Worm (Caenorhabditis elegans) whole organism, L2 larva: ENCODE measurements around the gene ilc-17.1.

ENCODE experiments used
- C34F6.9 ChIP-seq: fragments of 150-350 bp; optimal IDR thresholded peaks from 2 replicates; lab custom pipeline; 2014; ENCODE audit warnings: missing biosample characterization, missing genetic modification characterization
- F13H6.1 ChIP-seq: sonication (generic microtip); optimal IDR thresholded peaks from 2 replicates; lab custom pipeline; 2016; ENCODE audit warnings: missing genetic modification characterization, missing compliant biosample characterization
- ZK546.5 ChIP-seq: sonication (generic microtip); optimal IDR thresholded peaks from 2 replicates; lab custom pipeline; 2017; ENCODE audit warnings: missing biosample characterization, missing genetic modification characterization
- alr-1 ChIP-seq: fragments of 150-350 bp; optimal IDR thresholded peaks from 2 replicates; lab custom pipeline; 2014; ENCODE audit warnings: missing biosample characterization, missing genetic modification characterization
- aly-2 ChIP-seq: fragments of 150-350 bp; optimal IDR thresholded peaks from 2 replicates; lab custom pipeline; 2014; ENCODE audit warnings: missing biosample characterization, missing genetic modification characterization
- ama-1 ChIP-seq: fragments of 150-350 bp; optimal IDR thresholded peaks from 2 replicates; lab custom pipeline; 2018; ENCODE audit warnings: inconsistent platforms
- blmp-1 ChIP-seq: sonication (generic microtip); optimal IDR thresholded peaks from 2 replicates; lab custom pipeline; 2017; ENCODE audit warnings: missing genetic modification characterization, mild to moderate bottlenecking, missing compliant biosample characterization, antibody characterized with exemption, moderate library complexity; ENCODE audit not compliant: insufficient read depth
- ceh-82 ChIP-seq: fragments of 150-350 bp; optimal IDR thresholded peaks from 2 replicates; lab custom pipeline; 2014; ENCODE audit warnings: missing biosample characterization, missing genetic modification characterization
- crh-2 ChIP-seq: sonication (generic microtip); optimal IDR thresholded peaks from 2 replicates; lab custom pipeline; 2017; ENCODE audit warnings: missing biosample characterization, missing genetic modification characterization
- dmd-4 ChIP-seq: sonication (generic microtip); optimal IDR thresholded peaks from 2 replicates; lab custom pipeline; 2017; ENCODE audit warnings: missing biosample characterization, missing genetic modification characterization
- egl-27 ChIP-seq: sonication (generic microtip); optimal IDR thresholded peaks from 3 replicates; lab custom pipeline; 2017; ENCODE audit warnings: missing biosample characterization, missing genetic modification reagents, missing genetic modification characterization
- elt-1 ChIP-seq: fragments of 150-350 bp; optimal IDR thresholded peaks from 2 replicates; lab custom pipeline; 2014; ENCODE audit warnings: missing biosample characterization, missing genetic modification characterization
- elt-3 ChIP-seq: sonication (generic microtip); optimal IDR thresholded peaks from 2 replicates; lab custom pipeline; 2017; ENCODE audit warnings: missing biosample characterization, missing genetic modification characterization
- fos-1 ChIP-seq: fragments of 150-350 bp; optimal IDR thresholded peaks from 2 replicates; lab custom pipeline; 2014; ENCODE audit warnings: missing biosample characterization, missing genetic modification characterization
- lin-39 ChIP-seq: fragments of 150-350 bp; optimal IDR thresholded peaks from 2 replicates; lab custom pipeline; 2014; ENCODE audit warnings: missing biosample characterization, missing genetic modification reagents, missing genetic modification characterization
- lsy-2 ChIP-seq, 2 experiments: fragments of 150-350 bp in 1 of 2; sonication (generic microtip) in 1 of 2; optimal IDR thresholded peaks; 2 replicates each; lab custom pipeline; 2014 to 2017; ENCODE audit warnings: missing biosample characterization in 2 of 2, missing genetic modification characterization in 2 of 2
- mdl-1 ChIP-seq, 2 experiments: fragments of 150-350 bp in 1 of 2; sonication (generic microtip) in 1 of 2; optimal IDR thresholded peaks; 2 replicates each; lab custom pipeline; 2017; ENCODE audit warnings: missing biosample characterization in 2 of 2, missing genetic modification characterization in 2 of 2
- nhr-10 ChIP-seq: sonication (generic microtip); optimal IDR thresholded peaks from 2 replicates; lab custom pipeline; 2017; ENCODE audit warnings: missing biosample characterization, missing genetic modification characterization
- nhr-129 ChIP-seq: fragments of 150-350 bp; optimal IDR thresholded peaks from 2 replicates; lab custom pipeline; 2014; ENCODE audit warnings: missing biosample characterization, missing genetic modification characterization
- nhr-21 ChIP-seq: fragments of 150-350 bp; optimal IDR thresholded peaks from 2 replicates; lab custom pipeline; 2014; ENCODE audit warnings: missing biosample characterization, missing genetic modification characterization
- nhr-23 ChIP-seq: fragments of 150-350 bp; optimal IDR thresholded peaks from 2 replicates; lab custom pipeline; 2014; ENCODE audit warnings: missing biosample characterization, missing genetic modification reagents, missing genetic modification characterization
- nhr-6 ChIP-seq: fragments of 150-350 bp; optimal IDR thresholded peaks from 2 replicates; lab custom pipeline; 2014; ENCODE audit warnings: missing biosample characterization, missing genetic modification characterization
- peb-1 ChIP-seq: fragments of 150-350 bp; optimal IDR thresholded peaks from 2 replicates; lab custom pipeline; 2014; ENCODE audit warnings: missing biosample characterization, missing genetic modification characterization
- sem-4 ChIP-seq: fragments of 150-350 bp; optimal IDR thresholded peaks from 2 replicates; lab custom pipeline; 2014; ENCODE audit warnings: missing biosample characterization, missing genetic modification reagents, missing genetic modification characterization
- skn-1 ChIP-seq: sonication (generic microtip); optimal IDR thresholded peaks from 2 replicates; lab custom pipeline; 2017; ENCODE audit warnings: missing biosample characterization, missing genetic modification characterization
- sma-9 ChIP-seq, 2 experiments: fragments of 150-350 bp in 1 of 2; sonication (generic microtip) in 1 of 2; optimal IDR thresholded peaks; 2 replicates each; lab custom pipeline; 2014 to 2016; ENCODE audit warnings: missing genetic modification characterization in 2 of 2, mild to moderate bottlenecking in 1 of 2, missing biosample characterization in 1 of 2, missing compliant biosample characterization in 1 of 2, missing genetic modification reagents in 1 of 2, moderate library complexity in 1 of 2
- snpc-4 ChIP-seq: fragments of 150-350 bp; optimal IDR thresholded peaks from 2 replicates; lab custom pipeline; 2014; ENCODE audit warnings: missing biosample characterization, missing genetic modification characterization
- unc-39 ChIP-seq: fragments of 150-350 bp; optimal IDR thresholded peaks from 2 replicates; lab custom pipeline; 2014; ENCODE audit warnings: missing biosample characterization, missing genetic modification characterization
- unc-55 ChIP-seq: fragments of 150-350 bp; sonication (generic microtip); optimal IDR thresholded peaks from 3 replicates; lab custom pipeline; 2014; ENCODE audit warnings: missing biosample characterization, missing genetic modification reagents, missing genetic modification characterization
- unc-62 ChIP-seq: fragments of 150-350 bp; optimal IDR thresholded peaks from 2 replicates; lab custom pipeline; 2014; ENCODE audit warnings: missing biosample characterization, missing genetic modification reagents, missing genetic modification characterization
- zag-1 ChIP-seq: fragments of 150-350 bp; optimal IDR thresholded peaks from 2 replicates; lab custom pipeline; 2014; ENCODE audit warnings: missing biosample characterization, missing genetic modification characterization
- ztf-1 ChIP-seq: fragments of 200-800 bp; sonication (Bioruptor generic); conservative IDR thresholded peaks from 2 replicates; pipeline ENCODE4 v1.3.6; 2022; ENCODE audit warnings: missing genetic modification characterization, missing compliant biosample characterization
- ztf-11 ChIP-seq: sonication (generic microtip); optimal IDR thresholded peaks from 2 replicates; lab custom pipeline; 2017; ENCODE audit warnings: missing biosample characterization, missing genetic modification characterization
- ztf-4 ChIP-seq: fragments of 150-350 bp; optimal IDR thresholded peaks from 2 replicates; lab custom pipeline; 2014; ENCODE audit warnings: missing biosample characterization, missing genetic modification characterization

Gene ilc-17.1

ce11 chrX:12769697-12770096 lies at the start of gene ilc-17.1:
ilc-17.1 (minus strand) TSS chrX:12769797.
- TF ChIP-seq peb-1 (tag; lab: Kevin White, UChicago) (no peak), snpc-4 (no peak), nhr-10 (tag; lab: Kevin White, UChicago) (no peak), ztf-11 (no peak), ztf-1 (GFP tag; lab: Robert Waterston, UW) (no peak)

ce11 chrX:12818768-12819167 lies 49.2 kb upstream of the ilc-17.1 start:
- no peak for TF ChIP-seq unc-55 (GFP tag; lab: Kevin White, UChicago)
- peak; percentile 15 for TF ChIP-seq fos-1 (tag; lab: Kevin White, UChicago)
- TF ChIP-seq alr-1 (tag; lab: Kevin White, UChicago), result no peak
- TF ChIP-seq unc-62, result no peak
- no peak for TF ChIP-seq snpc-4
- no peak for TF ChIP-seq F13H6.1 (tag; lab: Kevin White, UChicago)

ce11 chrX:12815367-12815766 lies 45.8 kb upstream of the ilc-17.1 start:
- TF ChIP-seq blmp-1 (tag; lab: Kevin White, UChicago), result no peak
- TF ChIP-seq ZK546.5, result no peak
- TF ChIP-seq ceh-82 (tag; lab: Kevin White, UChicago), result no peak
- TF ChIP-seq skn-1 (tag; lab: Kevin White, UChicago), result no peak
- no peak for TF ChIP-seq crh-2 (tag; lab: Kevin White, UChicago)
- TF ChIP-seq unc-39, result no peak
- no peak for TF ChIP-seq nhr-21 (tag; lab: Kevin White, UChicago)
- no peak for TF ChIP-seq unc-62
- no peak for TF ChIP-seq mdl-1 (tag; optimal IDR thresholded peaks at IDR 0.05; lab: Kevin White, UChicago)
- no peak for TF ChIP-seq snpc-4
- TF ChIP-seq dmd-4 (tag; lab: Kevin White, UChicago), result no peak
- TF ChIP-seq nhr-23, result no peak
- TF ChIP-seq lsy-2 (tag; optimal IDR thresholded peaks at IDR 0.05; lab: Kevin White, UChicago), result no peak
- no peak for TF ChIP-seq nhr-6 (tag; lab: Kevin White, UChicago)
- TF ChIP-seq fos-1 (tag; lab: Kevin White, UChicago), result no peak

- no peak for TF ChIP-seq ztf-4 (tag; lab: Kevin White, UChicago)
- no peak for TF ChIP-seq nhr-10 (tag; lab: Kevin White, UChicago)
- no peak for TF ChIP-seq ZK546.5
- no peak for TF ChIP-seq ztf-11
- TF ChIP-seq aly-2 (tag; lab: Kevin White, UChicago), result no peak
- TF ChIP-seq sma-9 (GFP tag; optimal IDR thresholded peaks at IDR 0.05; lab: Kevin White, UChicago), result no peak
- TF ChIP-seq sma-9 (tag; optimal IDR thresholded peaks at IDR 0.05; lab: Kevin White, UChicago), result no peak
- TF ChIP-seq egl-27 (tag; lab: Kevin White, UChicago), result no peak
- TF ChIP-seq nhr-23, result no peak
- TF ChIP-seq ceh-82 (tag; lab: Kevin White, UChicago), result no peak
- TF ChIP-seq zag-1 (tag; lab: Kevin White, UChicago), result no peak
- TF ChIP-seq peb-1 (tag; lab: Kevin White, UChicago), result no peak
- TF ChIP-seq elt-1 (tag; lab: Kevin White, UChicago), result no peak
- TF ChIP-seq nhr-21 (tag; lab: Kevin White, UChicago), result no peak
- no peak for TF ChIP-seq elt-3 (tag; lab: Kevin White, UChicago)
- TF ChIP-seq fos-1 (tag; lab: Kevin White, UChicago), result no peak
- no peak for TF ChIP-seq C34F6.9 (tag; lab: Kevin White, UChicago)
- TF ChIP-seq snpc-4, result no peak
- no peak for TF ChIP-seq lin-39 (tag; lab: Kevin White, UChicago)
- TF ChIP-seq sem-4 (tag; lab: Kevin White, UChicago), result no peak
- TF ChIP-seq nhr-129 (tag; lab: Kevin White, UChicago), result no peak
Observed at ce11 chrX:12813539-12813938, 43.9 kb upstream of the ilc-17.1 start, which contains the start of gene gei-3. gei-3 (minus strand) TSS chrX:12813639.

- TF ChIP-seq blmp-1 (tag; lab: Kevin White, UChicago) (peak; percentile 52), ama-1 (no peak)
Observed at ce11 chrX:12808085-12808922, 38.7 kb upstream of the ilc-17.1 start, which contains the start of gene nhr-27. nhr-27 (minus strand) TSS chrX:12808318.
